Fruit fly (Drosophila melanogaster): ENCODE measurements around the gene CG14668.

Gene CG14668

DNA sequence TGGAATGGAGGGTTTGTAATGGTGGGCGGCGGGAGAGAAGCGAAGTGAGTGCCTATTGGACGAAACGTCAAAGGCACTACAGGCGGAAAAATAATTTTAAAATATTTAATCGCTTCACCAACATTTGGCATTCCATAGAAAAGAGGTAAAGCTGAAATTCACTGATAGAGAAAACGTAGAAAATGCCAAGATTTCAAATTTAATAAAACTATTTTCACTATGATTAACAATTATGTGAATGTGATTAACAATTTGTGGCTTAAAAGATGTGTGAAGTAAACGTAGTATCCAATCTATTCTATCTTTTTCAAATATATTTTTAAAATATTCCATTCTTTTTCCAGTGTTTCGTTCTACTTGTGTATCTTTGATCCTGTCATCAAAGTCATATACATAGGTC is 2.0 kb upstream of the CG14668 start (continued):
- TF ChIP-seq CG6792 (GFP tag; optimal IDR thresholded peaks at IDR 0.05) (no peak), Sox14 (GFP tag; optimal IDR thresholded peaks at IDR 0.05) (no peak), CG8119 (GFP tag; IDR thresholded peaks at IDR 0.05) (0 out of 3 replicates have a peak, but pooled peaks have one; percentile 41), CG9139 (GFP tag; optimal IDR thresholded peaks at IDR 0.05) (no peak), Eip75B (GFP tag; optimal IDR thresholded peaks at IDR 0.05) (no peak), pdm3 (GFP tag; optimal IDR thresholded peaks at IDR 0.05) (no peak), Blimp-1 (GFP tag; optimal IDR thresholded peaks at IDR 0.05) (no peak), CG8632 (GFP tag; optimal IDR thresholded peaks at IDR 0.05) (no peak), fd85E (GFP tag; optimal IDR thresholded peaks at IDR 0.05) (no peak), Smox (GFP tag; optimal IDR thresholded peaks at IDR 0.05) (no peak), CG32006 (GFP tag; optimal IDR thresholded peaks at IDR 0.05) (peak; percentile 56), dac (GFP tag; optimal IDR thresholded peaks at IDR 0.05) (no peak), CG10669 (GFP tag; optimal IDR thresholded peaks at IDR 0.05) (peak; percentile 27), eg (GFP tag; IDR thresholded peaks at IDR 0.05) (no peak), cyc (GFP tag; optimal IDR thresholded peaks at IDR 0.05) (no peak), Ets21C (GFP tag; optimal IDR thresholded peaks at IDR 0.05) (no peak), CG11762 (GFP tag; optimal IDR thresholded peaks at IDR 0.05; ENCODE audit: insufficient read depth) (no peak), fkh (GFP tag; optimal IDR thresholded peaks at IDR 0.05) (no peak), Gug (GFP tag; IDR thresholded peaks at IDR 0.05) (no peak), CG10631 (GFP tag; optimal IDR thresholded peaks at IDR 0.05) (peak; percentile 37), svp (GFP tag) (no peak), CG3032 (tag; optimal IDR thresholded peaks at IDR 0.05) (peak; percentile 36), CG31627 (GFP tag; optimal IDR thresholded peaks at IDR 0.05) (no peak), fd59A (GFP tag; optimal IDR thresholded peaks at IDR 0.05) (peak; percentile 30), acj6 (GFP tag; optimal IDR thresholded peaks at IDR 0.05) (no peak), ss (GFP tag; optimal IDR thresholded peaks at IDR 0.05) (no peak)

DNA sequence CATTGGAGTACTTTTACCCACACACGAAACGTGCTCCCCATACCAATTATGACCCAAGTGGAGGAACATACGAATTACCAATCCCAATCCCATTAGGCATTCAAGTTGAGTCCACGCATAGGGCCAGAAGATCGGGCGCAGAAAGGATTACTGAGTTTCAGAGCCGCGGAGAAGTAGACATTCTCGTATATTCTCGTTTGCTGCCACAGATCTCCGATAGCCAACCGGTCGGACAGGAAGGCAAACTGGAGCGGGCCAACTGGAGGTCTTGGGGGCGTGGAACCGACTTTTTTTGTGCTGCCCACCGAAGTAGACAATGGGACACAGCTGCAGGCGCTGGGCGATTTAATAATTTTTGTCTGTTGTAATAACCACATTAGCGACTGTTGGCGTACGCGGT is 1.6 kb upstream of the CG14668 start:
- TF ChIP-seq ss (GFP tag; optimal IDR thresholded peaks at IDR 0.05), result peak; percentile 35 to 37
- TF ChIP-seq CG1621 (tag; optimal IDR thresholded peaks at IDR 0.05), result peak; percentile 32
- no peak for TF ChIP-seq CG6276 (GFP tag; optimal IDR thresholded peaks at IDR 0.05)

DNA sequence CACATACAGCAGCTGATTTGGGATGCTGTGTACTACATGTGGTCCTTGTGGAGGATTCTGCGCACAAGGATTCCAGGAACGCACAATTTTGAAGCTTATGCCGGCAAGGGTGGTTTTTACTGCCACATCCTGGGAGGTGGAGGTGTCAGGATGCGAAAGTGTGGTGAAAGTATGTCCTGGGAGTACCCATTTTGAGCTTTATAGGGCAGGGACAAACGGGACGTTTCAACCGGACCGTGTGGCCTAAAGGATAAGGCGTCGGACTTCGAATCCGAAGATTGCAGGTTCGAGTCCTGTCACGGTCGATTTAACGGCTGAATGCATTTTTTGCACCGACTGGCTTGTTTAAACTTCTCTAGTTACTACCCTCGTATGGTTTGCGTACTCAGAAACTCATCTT is 532 bp upstream of the CG14668 start:
- no peak for TF ChIP-seq cyc (GFP tag; optimal IDR thresholded peaks at IDR 0.05)

DNA sequence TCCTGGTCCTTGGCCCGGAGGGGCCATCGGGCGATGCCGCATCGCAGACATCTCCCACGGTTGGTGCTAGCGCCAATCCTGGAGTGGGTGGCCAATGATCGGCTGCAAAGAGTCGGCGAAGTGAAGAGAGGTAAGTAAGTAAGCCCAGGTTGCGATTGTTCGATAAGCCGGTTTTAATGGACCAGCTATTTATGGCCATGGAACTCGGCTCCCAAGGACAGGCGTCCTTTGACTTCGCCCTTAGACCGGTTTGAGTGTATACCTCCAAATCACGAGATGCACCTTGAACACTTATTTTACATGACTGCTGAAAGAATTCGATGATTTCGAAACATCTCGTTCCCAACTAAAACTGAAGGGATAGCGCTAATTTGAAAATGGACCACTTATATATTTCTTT is 1.7 kb downstream of the CG14668 start:
- no peak for TF ChIP-seq Hr39 (GFP tag; optimal IDR thresholded peaks at IDR 0.05)
- no peak for TF ChIP-seq achi (GFP tag; optimal IDR thresholded peaks at IDR 0.05)
- TF ChIP-seq CG6808 (GFP tag; optimal IDR thresholded peaks at IDR 0.05), result peak; percentile 43
- TF ChIP-seq pdm3 (GFP tag; optimal IDR thresholded peaks at IDR 0.05), result peak; percentile 25
- TF ChIP-seq CG8319 (GFP tag; optimal IDR thresholded peaks at IDR 0.05), result no peak
- peak; percentile 78 for TF ChIP-seq Eip78C (GFP tag)
- TF ChIP-seq Eip75B (GFP tag; optimal IDR thresholded peaks at IDR 0.05), result peak; percentile 39
- TF ChIP-seq ss (GFP tag; optimal IDR thresholded peaks at IDR 0.05), result peak; percentile 16 to 37
- no peak for TF ChIP-seq CG10669 (GFP tag; optimal IDR thresholded peaks at IDR 0.05)

DNA sequence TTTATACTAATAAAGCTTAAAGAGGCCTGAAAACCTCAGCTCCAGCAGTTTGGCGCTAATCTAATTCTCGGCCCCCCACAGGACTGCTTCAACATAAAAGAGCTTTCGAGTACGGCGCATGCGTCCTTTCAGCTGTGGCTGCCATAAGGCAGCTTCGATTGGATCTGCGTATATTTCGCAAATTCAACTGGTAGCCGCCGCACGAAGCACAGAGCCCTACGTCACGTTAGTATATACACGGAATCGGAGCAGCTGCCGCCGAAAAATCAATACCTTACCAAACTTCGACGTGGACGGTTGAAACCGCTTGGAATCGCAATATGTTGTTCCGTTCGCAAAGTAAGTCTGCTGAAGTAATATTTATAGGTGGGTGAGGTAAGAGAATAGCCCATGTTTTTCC is 10.9 kb downstream of the CG14668 start, which contains the start of gene 7B2:
Gene 7B2 (plus strand): TSS at position 169 of the 400 bp plus-strand sequence.
- no peak for TF ChIP-seq CG10669 (GFP tag; optimal IDR thresholded peaks at IDR 0.05)
- no peak for TF ChIP-seq dsx (GFP tag; optimal IDR thresholded peaks at IDR 0.05; ENCODE audit: poor library complexity, severe bottlenecking)
- TF ChIP-seq CG6163 (GFP tag; IDR thresholded peaks at IDR 0.05), result no peak
- no peak for TF ChIP-seq CG16779 (tag; optimal IDR thresholded peaks at IDR 0.05)
- no peak for TF ChIP-seq Gug (GFP tag; IDR thresholded peaks at IDR 0.05)
- no peak for TF ChIP-seq CG9139 (GFP tag; optimal IDR thresholded peaks at IDR 0.05)
- no peak for TF ChIP-seq CG7368 (GFP tag; optimal IDR thresholded peaks at IDR 0.05)
- no peak for TF ChIP-seq eg (GFP tag; IDR thresholded peaks at IDR 0.05)
- no peak for TF ChIP-seq pdm3 (GFP tag; optimal IDR thresholded peaks at IDR 0.05)
- no peak for TF ChIP-seq OdsH (GFP tag; optimal IDR thresholded peaks at IDR 0.05)
- no peak for TF ChIP-seq CG11902 (GFP tag; optimal IDR thresholded peaks at IDR 0.05)
- no peak for TF ChIP-seq Eip78C (GFP tag)
- TF ChIP-seq achi (GFP tag; optimal IDR thresholded peaks at IDR 0.05), result no peak
- no peak for TF ChIP-seq Sox14 (GFP tag; optimal IDR thresholded peaks at IDR 0.05)
- no peak for TF ChIP-seq CG34406 (GFP tag; optimal IDR thresholded peaks at IDR 0.05)
- no peak for TF ChIP-seq lz (GFP tag; optimal IDR thresholded peaks at IDR 0.05)
- TF ChIP-seq CG3919 (GFP tag; optimal IDR thresholded peaks at IDR 0.05), result no peak
- no peak for TF ChIP-seq CG1621 (tag; optimal IDR thresholded peaks at IDR 0.05)
- TF ChIP-seq topi (GFP tag; optimal IDR thresholded peaks at IDR 0.05), result no peak

Data from whole organism, prepupa.